Fruit fly (Drosophila melanogaster): Measurements from ENCODE around the gene CG2187.

dm6 chr3R:31708240-31708639 lies 50.2 kb downstream of the CG2187 start, which contains the start of gene CG42693:
- TF ChIP-seq h (optimal IDR thresholded peaks at IDR 0.05) (no peak), insv (optimal IDR thresholded peaks at IDR 0.05) (no peak), ttk (optimal IDR thresholded peaks at IDR 0.05) (no peak), Myc (optimal IDR thresholded peaks at IDR 0.05) (no peak)
